Fruit fly (Drosophila melanogaster) whole organism, wandering third instar larva: ENCODE data around the gene Rabex-5.

Experiments used
- CG32264 ChIP-seq: fragments of 200-800 bp; sonication (Bioruptor generic); optimal IDR thresholded peaks from 2 replicates; lab custom pipeline; 2016; ENCODE audit warnings: missing biosample characterization, missing genetic modification characterization
- CrebA ChIP-seq: fragments of 200-800 bp; sonication (Bioruptor generic); optimal IDR thresholded peaks from 2 replicates; lab custom pipeline; 2016; ENCODE audit warnings: missing biosample characterization, mild to moderate bottlenecking, missing genetic modification characterization, borderline replicate concordance
- Dif ChIP-seq: fragments of 200-275, 200-300 bp; sonication (Bioruptor generic); optimal IDR thresholded peaks from 2 replicates; lab custom pipeline; 2018; ENCODE audit warnings: missing biosample characterization, missing genetic modification characterization; ENCODE audit not compliant: partially characterized antibody
- GATAd ChIP-seq: sonication (Bioruptor generic); optimal IDR thresholded peaks from 2 replicates; lab custom pipeline; 2016; ENCODE audit warnings: missing biosample characterization, missing genetic modification characterization
- HLH106 ChIP-seq: fragments of 200-800 bp; optimal IDR thresholded peaks from 3 replicates; lab custom pipeline; 2019; ENCODE audit warnings: missing biosample characterization, mild to moderate bottlenecking, missing genetic modification characterization, moderate library complexity
- Hr83 ChIP-seq: fragments of 200-300 bp; sonication (Bioruptor generic); optimal IDR thresholded peaks from 2 replicates; lab custom pipeline; 2016; ENCODE audit warnings: missing biosample characterization, mild to moderate bottlenecking, missing genetic modification characterization, moderate library complexity; ENCODE audit not compliant: poor library complexity, severe bottlenecking
- Mio ChIP-seq: sonication (Bioruptor generic); optimal IDR thresholded peaks from 2 replicates; lab custom pipeline; 2016; ENCODE audit warnings: missing biosample characterization, missing genetic modification characterization
- Myc ChIP-seq: fragments of >200 bp; optimal IDR thresholded peaks from 2 replicates; lab custom pipeline; 2017
- Rel ChIP-seq, 2 experiments: fragments of 200-800 bp; sonication (Bioruptor generic) in 1 of 2; optimal IDR thresholded peaks; 2 replicates in 1 of 2; 3 replicates in 1 of 2; lab custom pipeline; 2016 to 2019; ENCODE audit warnings: mild to moderate bottlenecking in 2 of 2, missing biosample characterization in 2 of 2, missing genetic modification characterization in 2 of 2, moderate library complexity in 1 of 2
- Sp1 ChIP-seq: fragments of 200-800 bp; sonication (Bioruptor generic); optimal IDR thresholded peaks from 3 replicates; lab custom pipeline; 2019; ENCODE audit warnings: missing biosample characterization, mild to moderate bottlenecking, missing genetic modification characterization, moderate library complexity
- Vsx2 ChIP-seq: fragments of 200-300, 225-300 bp; sonication (Bioruptor generic); optimal IDR thresholded peaks from 2 replicates; lab custom pipeline; 2018; ENCODE audit warnings: missing biosample characterization, missing genetic modification characterization; ENCODE audit not compliant: partially characterized antibody
- br ChIP-seq: fragments of 200-800 bp; sonication (Bioruptor generic); optimal IDR thresholded peaks from 2 replicates; lab custom pipeline; 2016; ENCODE audit warnings: missing biosample characterization, missing genetic modification characterization
- brk ChIP-seq: fragments of 200-800 bp; sonication (Bioruptor generic); optimal IDR thresholded peaks from 2 replicates; lab custom pipeline; 2016; ENCODE audit warnings: missing biosample characterization, mild to moderate bottlenecking, missing genetic modification characterization
- dl ChIP-seq, 2 experiments: fragments of 175-275, 200-275 bp in 1 of 2; fragments of 200-275 bp in 1 of 2; sonication (Bioruptor generic); optimal IDR thresholded peaks; lab custom pipeline; 2018; ENCODE audit warnings: mild to moderate bottlenecking in 2 of 2, missing biosample characterization in 2 of 2, missing genetic modification characterization in 2 of 2, moderate library complexity in 2 of 2; ENCODE audit not compliant: partially characterized antibody in 2 of 2, insufficient read depth in 1 of 2
- dmrt93B ChIP-seq: fragments of 200-800 bp; sonication (Bioruptor generic); optimal IDR thresholded peaks from 2 replicates; lab custom pipeline; 2018; ENCODE audit warnings: missing biosample characterization, mild to moderate bottlenecking, missing genetic modification characterization
- dsf ChIP-seq: sonication (Bioruptor generic); optimal IDR thresholded peaks from 2 replicates; lab custom pipeline; 2016; ENCODE audit warnings: missing biosample characterization, missing genetic modification characterization, borderline replicate concordance
- ey ChIP-seq: fragments of 200-800 bp; sonication (Bioruptor generic); optimal IDR thresholded peaks from 2 replicates; lab custom pipeline; 2016; ENCODE audit warnings: missing biosample characterization, missing genetic modification characterization
- foxo ChIP-seq, 2 experiments: fragments of 200-800 bp; sonication (Bioruptor generic); optimal IDR thresholded peaks; 2 replicates in 1 of 2; 3 replicates in 1 of 2; lab custom pipeline; 2016 to 2017; ENCODE audit warnings: missing biosample characterization in 2 of 2, missing genetic modification characterization in 2 of 2
- fru ChIP-seq: fragments of 200-800 bp; sonication (Bioruptor generic); optimal IDR thresholded peaks from 3 replicates; lab custom pipeline; 2016; ENCODE audit warnings: missing biosample characterization, mild to moderate bottlenecking, missing genetic modification characterization
- h ChIP-seq: fragments of 200-800 bp; sonication (Bioruptor generic); optimal IDR thresholded peaks from 3 replicates; lab custom pipeline; 2016; ENCODE audit warnings: missing biosample characterization, mild to moderate bottlenecking, missing genetic modification characterization
- lola ChIP-seq: fragments of >200 bp; optimal IDR thresholded peaks from 2 replicates; lab custom pipeline; 2017; ENCODE audit warnings: missing biosample characterization, missing genetic modification characterization
- sage ChIP-seq: fragments of 200-800 bp; sonication (Bioruptor generic); optimal IDR thresholded peaks from 2 replicates; lab custom pipeline; 2016; ENCODE audit warnings: missing biosample characterization, mild to moderate bottlenecking, missing genetic modification characterization
- usp ChIP-seq: fragments of >200 bp; optimal IDR thresholded peaks from 2 replicates; lab custom pipeline; 2017; ENCODE audit warnings: missing biosample characterization, missing genetic modification characterization

The Rabex-5 gene

DNA sequence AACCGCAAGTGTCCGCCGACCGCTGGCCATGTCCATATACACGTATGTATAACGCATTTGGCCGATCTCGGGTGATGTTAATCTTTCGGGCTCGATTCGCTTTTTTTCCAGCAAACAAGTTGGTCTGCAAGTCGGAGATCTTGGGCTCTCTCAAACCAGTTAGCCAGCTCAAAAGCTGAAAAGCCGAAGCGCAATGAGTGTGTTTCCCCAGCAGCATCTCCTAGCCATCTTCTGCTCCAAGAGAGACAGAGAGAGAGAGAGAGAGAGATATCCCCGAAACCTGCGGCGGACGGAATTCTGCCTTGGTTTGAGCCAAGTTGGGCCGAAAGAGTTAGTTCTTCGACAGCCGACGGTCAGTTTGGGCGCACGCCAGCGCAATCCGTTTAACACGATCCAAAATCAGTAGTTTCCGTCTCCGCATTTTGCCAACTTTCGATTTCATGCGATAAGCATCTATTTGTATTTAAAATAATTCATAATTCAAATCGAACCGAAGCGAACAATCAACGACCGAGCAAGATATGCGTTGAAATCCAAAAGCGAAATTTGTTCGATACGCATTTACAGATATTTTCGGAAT lies 30.2 kb upstream of the Rabex-5 start:
- TF ChIP-seq Vsx2 (GFP tag; lab: Kevin White, UChicago) (peak; percentile 34), usp (GFP tag; lab: Kevin White, UChicago) (no peak), Dif (GFP tag; lab: Kevin White, UChicago) (peak; percentile 68), foxo (GFP tag; optimal IDR thresholded peaks at IDR 0.05; lab: Kevin White, UChicago) (no peak), dl (GFP tag; optimal IDR thresholded peaks at IDR 0.05; lab: Kevin White, UChicago; ENCODE audit: insufficient read depth in 1 of 2, partially characterized antibody in 2 of 2) (peak in 1 of 2 experiments; percentile 45), Rel (GFP tag; optimal IDR thresholded peaks at IDR 0.05; lab: Kevin White, UChicago) (no peak), Rel (tag; optimal IDR thresholded peaks at IDR 0.05; lab: Kevin White, UChicago) (peak; percentile 52)

DNA sequence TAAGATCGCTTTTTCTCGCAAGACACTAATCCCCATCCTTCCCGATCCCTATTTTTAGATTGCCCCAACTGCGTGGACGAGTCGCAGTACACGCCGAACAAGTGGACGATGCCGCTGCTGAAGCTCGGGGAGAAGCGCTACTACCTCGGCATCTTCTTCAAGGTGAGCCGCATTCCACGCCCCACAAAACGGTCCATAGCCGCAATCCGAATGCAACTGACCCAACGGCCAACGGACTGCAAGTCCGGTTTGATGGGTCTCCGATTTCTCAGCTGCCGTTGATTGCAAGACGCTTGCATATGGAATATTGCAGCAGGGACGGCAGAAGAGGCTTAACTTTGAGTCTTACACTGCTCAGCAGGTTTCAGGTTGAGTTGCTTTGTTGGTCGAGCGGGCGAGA lies 26.7 kb upstream of the Rabex-5 start:
- peak; percentile 31 for TF ChIP-seq Dif (GFP tag; lab: Kevin White, UChicago)
- TF ChIP-seq dmrt93B (GFP tag; lab: Kevin White, UChicago), result no peak

DNA sequence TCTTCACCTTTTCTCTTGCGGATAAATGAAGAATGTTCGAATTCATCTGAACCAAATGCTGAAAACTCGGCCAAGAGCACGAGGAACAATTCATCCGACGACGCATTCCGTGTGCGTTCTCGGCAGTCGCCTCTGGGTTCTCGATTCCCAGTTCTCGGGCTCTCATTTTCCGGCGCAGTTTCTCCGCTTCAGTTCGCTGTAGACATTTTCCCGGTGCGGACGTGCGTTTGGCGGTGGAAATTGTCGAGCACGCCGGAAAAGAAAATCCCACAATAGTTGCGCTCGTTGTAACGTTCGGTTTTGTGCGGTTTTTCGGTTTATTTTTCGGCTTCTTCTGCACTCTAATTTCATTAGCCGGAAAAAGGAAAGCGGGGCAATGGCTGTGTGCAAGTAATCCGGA lies 19.9 kb upstream of the Rabex-5 start, which contains the start of gene CG32333:
CG32333 (plus strand) TSS at position 190 of the 400 bp plus-strand sequence.
- TF ChIP-seq br (GFP tag; lab: Kevin White, UChicago) (no peak), Sp1 (GFP tag; lab: Kevin White, UChicago) (no peak), lola (GFP tag; lab: Kevin White, UChicago) (no peak), sage (GFP tag; lab: Kevin White, UChicago) (no peak), h (GFP tag; lab: Kevin White, UChicago) (no peak), fru (GFP tag; lab: Kevin White, UChicago) (no peak), GATAd (GFP tag; lab: Kevin White, UChicago) (no peak), dmrt93B (GFP tag; lab: Kevin White, UChicago) (no peak), Mio (GFP tag; lab: Kevin White, UChicago) (no peak), CG32264 (GFP tag; lab: Kevin White, UChicago) (no peak)

DNA sequence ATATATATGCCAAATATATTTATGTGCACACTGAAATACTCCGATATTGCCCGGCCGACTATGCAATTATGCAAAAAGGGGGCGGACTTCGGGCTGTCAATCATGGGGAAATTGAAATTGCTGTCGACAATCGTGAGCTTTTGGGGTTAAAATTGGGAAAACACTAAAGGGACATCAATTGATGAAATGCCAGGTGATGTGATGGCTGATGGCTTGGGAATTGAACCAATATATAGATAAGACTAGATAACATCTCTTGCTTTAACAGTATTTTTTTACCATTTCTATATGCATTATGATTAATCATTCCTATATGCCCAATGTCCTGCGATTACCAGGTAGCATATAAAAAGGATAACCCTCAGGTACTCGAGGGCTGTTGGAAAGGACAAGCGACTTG lies 17.8 kb upstream of the Rabex-5 start:
- TF ChIP-seq Hr83 (GFP tag; lab: Kevin White, UChicago) (no peak), dmrt93B (GFP tag; lab: Kevin White, UChicago) (no peak), foxo (GFP tag; optimal IDR thresholded peaks at IDR 0.05; lab: Kevin White, UChicago) (no peak), dsf (GFP tag; lab: Kevin White, UChicago) (no peak), brk (GFP tag; lab: Kevin White, UChicago) (no peak), Dif (GFP tag; lab: Kevin White, UChicago) (no peak), fru (GFP tag; lab: Kevin White, UChicago) (no peak), HLH106 (no peak)

DNA sequence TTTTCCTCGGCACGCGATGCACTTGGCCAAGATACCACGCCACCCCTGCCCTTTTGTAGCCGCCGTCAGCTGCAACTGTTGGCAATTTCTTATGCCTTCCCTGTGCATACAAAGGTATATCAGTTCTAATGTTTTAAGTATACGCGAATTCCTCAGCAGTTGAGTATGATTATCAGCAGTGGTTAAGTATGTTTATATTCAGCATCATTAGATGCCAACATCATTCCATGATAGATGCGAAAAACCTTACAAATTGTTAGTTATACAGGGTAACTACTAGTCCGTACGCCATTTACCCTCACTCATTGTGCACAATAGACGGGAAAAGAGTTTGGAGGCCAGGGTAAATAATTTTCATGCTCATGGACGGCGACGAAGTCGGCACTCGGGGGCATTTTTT lies 16.0 kb upstream of the Rabex-5 start:
- TF ChIP-seq ey (GFP tag; lab: Kevin White, UChicago), result peak; percentile 18
- no peak for TF ChIP-seq CrebA (GFP tag; lab: Kevin White, UChicago)

DNA sequence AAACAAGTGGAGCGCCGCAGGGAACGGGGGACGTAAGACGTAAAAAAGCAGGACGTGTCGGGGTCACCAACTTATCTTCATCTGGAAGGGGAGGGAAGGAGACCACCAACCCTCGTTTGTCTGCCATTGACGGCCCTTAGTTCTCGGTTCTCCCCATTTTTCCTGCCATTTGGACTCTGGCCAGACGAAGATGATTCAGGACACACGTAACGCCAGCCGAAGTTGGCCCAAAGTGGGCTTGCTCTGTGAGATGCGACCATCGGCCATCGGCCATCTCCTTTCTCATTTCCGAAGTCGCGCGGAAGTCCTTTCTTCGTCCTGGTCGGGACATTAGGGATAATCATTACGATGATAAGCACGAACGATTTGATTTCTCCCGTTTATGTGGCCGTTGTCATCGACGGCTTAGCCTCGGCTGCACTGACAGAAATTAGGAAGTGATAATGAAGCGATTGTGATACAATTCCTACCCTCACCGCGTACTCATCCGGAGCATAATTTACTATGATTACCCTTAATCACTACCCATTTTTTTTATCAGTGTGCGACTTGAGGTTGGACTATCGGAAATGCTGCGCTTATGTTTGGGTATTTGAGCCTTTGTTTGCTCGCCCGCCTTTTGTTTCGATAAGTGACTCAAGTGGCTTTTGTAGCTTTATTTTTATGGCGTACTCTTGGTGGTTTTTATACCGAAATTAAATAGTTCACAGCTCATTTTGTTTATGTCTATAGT lies 14.7 kb upstream of the Rabex-5 start:
- TF ChIP-seq dl (GFP tag; optimal IDR thresholded peaks at IDR 0.05; lab: Kevin White, UChicago; ENCODE audit: insufficient read depth in 1 of 2, partially characterized antibody in 2 of 2) (no peak), h (GFP tag; lab: Kevin White, UChicago) (no peak), ey (GFP tag; lab: Kevin White, UChicago) (no peak), CG32264 (GFP tag; lab: Kevin White, UChicago) (no peak), usp (GFP tag; lab: Kevin White, UChicago) (no peak), sage (GFP tag; lab: Kevin White, UChicago) (no peak), Dif (GFP tag; lab: Kevin White, UChicago) (no peak), Myc (lab: Kevin White, UChicago) (no peak)
